Worm (Caenorhabditis elegans): ENCODE data around the gene nhr-80.

DNA sequence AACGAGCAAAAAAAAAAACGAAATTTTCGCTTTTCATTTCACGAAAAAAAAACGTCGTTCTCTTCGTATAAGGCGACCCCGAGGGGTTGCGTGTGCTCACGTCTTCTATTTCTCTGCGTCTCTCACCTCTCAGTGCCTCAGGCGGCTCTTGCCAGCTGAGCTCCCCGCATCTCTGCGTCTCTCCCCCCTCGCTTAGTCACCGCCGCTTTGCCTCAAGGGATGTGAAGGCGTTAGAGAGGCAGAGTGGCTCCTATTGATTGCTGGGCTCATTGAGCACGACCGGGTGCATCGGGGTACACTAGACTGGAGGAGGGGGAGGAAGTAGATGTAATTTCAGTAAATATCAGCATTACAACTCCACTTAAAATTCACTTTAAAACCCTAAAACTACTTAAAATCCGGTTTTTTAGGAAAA lies 10.9 kb upstream of the nhr-80 start:
- TF ChIP-seq nhr-76 (tag; optimal IDR thresholded peaks at IDR 0.05) = no peak
- TF ChIP-seq unc-62 (GFP tag; optimal IDR thresholded peaks at IDR 0.05) = no peak
- TF ChIP-seq lsy-2 (tag; optimal IDR thresholded peaks at IDR 0.05) = no peak
- TF ChIP-seq ztf-11 (tag; optimal IDR thresholded peaks at IDR 0.05) = peak; percentile 45
- TF ChIP-seq nhr-12 (tag; optimal IDR thresholded peaks at IDR 0.05) = no peak
- no peak for TF ChIP-seq snpc-4 (tag; optimal IDR thresholded peaks at IDR 0.05)
- no peak for TF ChIP-seq nhr-237 (tag; optimal IDR thresholded peaks at IDR 0.05)
- no peak for TF ChIP-seq mab-5 (tag; optimal IDR thresholded peaks at IDR 0.05)
- TF ChIP-seq pha-4 (tag; optimal IDR thresholded peaks at IDR 0.05) = no peak
- TF ChIP-seq nhr-28 (tag; optimal IDR thresholded peaks at IDR 0.05) = no peak
- no peak for TF ChIP-seq lin-13 (tag; optimal IDR thresholded peaks at IDR 0.05)
- TF ChIP-seq sptf-1 (tag; optimal IDR thresholded peaks at IDR 0.05) = no peak

Measured in whole organism, mixed stage, embryonic.